Worm (Caenorhabditis elegans): Measurements from ENCODE around the gene sri-48.

DNA sequence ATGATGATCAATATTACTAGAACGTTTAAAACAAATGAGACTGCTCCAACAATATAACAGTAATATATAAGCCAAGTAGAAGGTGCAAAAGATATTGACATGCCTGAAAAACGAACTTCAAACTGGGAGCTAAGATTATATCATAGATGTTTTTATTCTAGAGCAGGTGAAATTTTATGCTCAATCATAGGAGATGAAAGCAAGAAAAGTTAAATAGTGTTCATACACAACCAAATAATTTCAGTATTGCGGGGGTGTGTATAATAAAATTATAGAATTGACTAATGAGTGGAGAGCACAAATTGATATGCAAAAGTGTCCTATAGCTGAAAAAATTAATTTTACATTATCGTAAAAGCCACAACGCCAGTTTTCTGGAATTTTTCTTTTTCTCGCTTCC lies 42.2 kb downstream of the sri-48 start, which contains the start of gene sri-34:
- no peak for TF ChIP-seq nhr-76 (tag; optimal IDR thresholded peaks at IDR 0.05)
- no peak for TF ChIP-seq egl-27 (tag; optimal IDR thresholded peaks at IDR 0.05)
- no peak for TF ChIP-seq D1046.2 (GFP tag; IDR thresholded peaks at IDR 0.05)
- TF ChIP-seq duxl-1 (tag; optimal IDR thresholded peaks at IDR 0.05; ENCODE audit: poor library complexity), result no peak
- TF ChIP-seq lsy-2 (tag; optimal IDR thresholded peaks at IDR 0.05), result no peak
- TF ChIP-seq unc-130 (GFP tag; optimal IDR thresholded peaks at IDR 0.05), result no peak
- TF ChIP-seq ama-1 (optimal IDR thresholded peaks at IDR 0.05), result no peak
- no peak for TF ChIP-seq unc-39 (tag; optimal IDR thresholded peaks at IDR 0.05)
- TF ChIP-seq lin-39 (tag; optimal IDR thresholded peaks at IDR 0.05), result no peak
- TF ChIP-seq unc-62 (GFP tag; optimal IDR thresholded peaks at IDR 0.05 in 1 of 2), result no peak
- TF ChIP-seq unc-62 (tag; optimal IDR thresholded peaks at IDR 0.05), result no peak

All from whole organism, L4 larva.